Worm (Caenorhabditis elegans): ENCODE results near the gene cpg-8.

- TF ChIP-seq nhr-23 (tag; optimal IDR thresholded peaks at IDR 0.05), result no peak
- no peak for TF ChIP-seq ztf-11 (tag; optimal IDR thresholded peaks at IDR 0.05)
- no peak for TF ChIP-seq jun-1 (tag; optimal IDR thresholded peaks at IDR 0.05)
- TF ChIP-seq ama-1 (optimal IDR thresholded peaks at IDR 0.05), result no peak
- TF ChIP-seq elt-1 (tag; optimal IDR thresholded peaks at IDR 0.05), result no peak
- no peak for TF ChIP-seq egl-5 (tag; optimal IDR thresholded peaks at IDR 0.05)
- no peak for TF ChIP-seq daf-12 (tag; optimal IDR thresholded peaks at IDR 0.05)
Measured at ce11 chrV:4734608-4735007, 42.4 kb upstream of the cpg-8 start.

Data from whole organism, L3 larva.